Fruit fly (Drosophila melanogaster) whole organism: ENCODE measurements around the gene CG12020.

Experiments used
- CG8478 ChIP-seq: fragments of >200 bp; optimal IDR thresholded peaks from 2 replicates; lab custom pipeline; 2018; ENCODE audit warnings: inconsistent platforms
- Dll ChIP-seq: fragments of >200 bp; optimal IDR thresholded peaks from 2 replicates; lab custom pipeline; 2017
- EcR ChIP-seq, 2 experiments: fragments of >200 bp; optimal IDR thresholded peaks; 2 replicates each; lab custom pipeline; 2017; ENCODE audit warnings: missing biosample characterization in 2 of 2, missing genetic modification characterization in 2 of 2, missing genetic modification reagents in 2 of 2
- pan ChIP-seq: fragments of >200 bp; optimal IDR thresholded peaks from 2 replicates; lab custom pipeline; 2017
- psq ChIP-seq: fragments of >200 bp; optimal IDR thresholded peaks from 2 replicates; lab custom pipeline; 2017
- usp ChIP-seq: fragments of >200 bp; optimal IDR thresholded peaks from 2 replicates; lab custom pipeline; 2017; ENCODE audit warnings: missing biosample characterization, missing genetic modification characterization, mixed read lengths

The CG12020 gene

DNA sequence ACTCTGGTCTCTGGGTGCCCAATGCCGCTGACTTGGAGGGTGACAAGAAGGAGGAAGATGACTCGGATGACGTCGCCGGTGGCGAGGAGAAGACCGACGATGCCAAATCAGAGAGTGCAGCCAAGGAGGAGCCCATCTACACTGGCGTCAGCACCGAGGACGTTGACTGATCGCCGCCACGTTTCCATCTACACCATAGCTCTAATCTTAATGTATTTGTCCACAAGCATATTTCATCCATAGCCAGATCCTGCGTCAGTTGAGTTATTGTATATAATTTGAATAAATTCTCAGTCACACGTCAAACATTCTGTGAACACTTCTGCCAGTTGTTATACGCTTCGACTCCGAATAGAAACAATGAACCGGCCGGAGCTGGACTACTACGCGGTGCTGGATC is at the start of gene CG12020:
CG12020 (plus strand) TSS at position 301 of the 400 bp plus-strand sequence.
- TF ChIP-seq EcR (GFP tag; optimal IDR thresholded peaks at IDR 0.05; lab: Kevin White, UChicago): no peak
- no peak for TF ChIP-seq pan (lab: Kevin White, UChicago)
- no peak for TF ChIP-seq usp (GFP tag; lab: Kevin White, UChicago)
- no peak for TF ChIP-seq Dll (lab: Kevin White, UChicago)
- no peak for TF ChIP-seq CG8478 (lab: Kevin White, UChicago)
- no peak for TF ChIP-seq psq (lab: Kevin White, UChicago)

DNA sequence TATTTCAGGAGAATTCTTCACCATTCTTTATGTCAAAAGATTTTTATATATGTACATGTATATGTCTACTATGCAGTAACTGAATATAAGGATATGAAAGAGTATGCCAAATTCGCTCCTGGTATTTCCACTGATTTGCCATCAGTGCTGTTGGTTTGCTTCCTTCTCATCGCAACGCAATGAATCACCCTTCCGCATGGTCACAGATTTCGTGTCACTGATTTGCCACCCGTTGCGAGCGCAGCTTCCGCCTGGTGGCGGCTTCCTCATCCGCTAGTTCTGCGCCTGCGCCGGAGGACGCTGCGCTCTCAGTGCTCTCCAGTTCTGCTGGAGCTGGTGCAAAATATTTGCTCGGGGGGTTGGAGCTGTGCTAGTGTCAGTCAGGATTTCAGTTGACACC is 48.9 kb upstream of the CG12020 start:
- no peak for TF ChIP-seq EcR (GFP tag; optimal IDR thresholded peaks at IDR 0.05; lab: Kevin White, UChicago)
- TF ChIP-seq pan (lab: Kevin White, UChicago): no peak
- TF ChIP-seq Dll (lab: Kevin White, UChicago): no peak

DNA sequence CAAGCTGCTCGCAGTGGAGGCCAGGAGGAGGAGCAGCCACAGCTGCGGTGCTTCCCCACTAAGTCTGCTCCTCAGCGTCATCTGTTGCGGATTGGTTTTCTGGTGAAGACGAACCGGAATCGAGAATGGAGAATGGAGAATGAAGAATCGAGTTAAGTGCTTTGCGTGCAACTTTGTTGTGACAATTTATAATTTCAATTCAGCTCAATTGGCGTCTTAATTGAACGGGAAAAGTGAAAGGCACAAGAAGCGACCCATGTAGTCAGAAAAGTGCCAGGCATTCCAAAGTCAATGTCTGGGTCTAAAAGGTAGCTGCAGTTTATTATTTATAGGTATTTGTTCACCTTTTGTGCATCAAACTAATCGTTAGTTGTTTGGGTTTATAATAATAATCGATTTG is 42.8 kb upstream of the CG12020 start:
- TF ChIP-seq psq (lab: Kevin White, UChicago) (no peak), CG8478 (lab: Kevin White, UChicago) (no peak), usp (GFP tag; lab: Kevin White, UChicago) (no peak), Dll (lab: Kevin White, UChicago) (no peak), pan (lab: Kevin White, UChicago) (no peak), EcR (GFP tag; optimal IDR thresholded peaks at IDR 0.05; lab: Kevin White, UChicago) (no peak)

DNA sequence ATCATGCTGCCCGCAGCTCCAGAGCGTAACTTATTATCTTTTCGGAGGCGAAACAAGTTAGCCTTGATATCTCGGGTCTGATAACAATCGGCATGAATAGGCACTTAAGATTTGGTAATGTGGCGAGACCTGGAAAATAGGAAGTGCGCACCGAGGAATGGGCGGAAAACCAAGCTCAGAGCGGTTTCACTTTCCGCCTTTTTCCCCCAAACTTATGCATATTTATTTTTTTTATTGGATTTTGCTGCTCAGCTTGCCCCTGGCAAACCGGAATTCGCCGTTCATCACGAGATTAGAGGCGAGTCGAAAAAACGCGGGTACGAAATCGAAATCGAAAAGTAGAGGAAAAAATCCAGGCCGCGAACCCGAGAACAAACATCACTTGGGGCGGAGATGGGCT is 42.2 kb upstream of the CG12020 start:
- no peak for TF ChIP-seq psq (lab: Kevin White, UChicago)
- no peak for TF ChIP-seq EcR (GFP tag; optimal IDR thresholded peaks at IDR 0.05; lab: Kevin White, UChicago)
- no peak for TF ChIP-seq CG8478 (lab: Kevin White, UChicago)
- TF ChIP-seq pan (lab: Kevin White, UChicago): no peak
- no peak for TF ChIP-seq Dll (lab: Kevin White, UChicago)
- TF ChIP-seq usp (GFP tag; lab: Kevin White, UChicago): no peak

DNA sequence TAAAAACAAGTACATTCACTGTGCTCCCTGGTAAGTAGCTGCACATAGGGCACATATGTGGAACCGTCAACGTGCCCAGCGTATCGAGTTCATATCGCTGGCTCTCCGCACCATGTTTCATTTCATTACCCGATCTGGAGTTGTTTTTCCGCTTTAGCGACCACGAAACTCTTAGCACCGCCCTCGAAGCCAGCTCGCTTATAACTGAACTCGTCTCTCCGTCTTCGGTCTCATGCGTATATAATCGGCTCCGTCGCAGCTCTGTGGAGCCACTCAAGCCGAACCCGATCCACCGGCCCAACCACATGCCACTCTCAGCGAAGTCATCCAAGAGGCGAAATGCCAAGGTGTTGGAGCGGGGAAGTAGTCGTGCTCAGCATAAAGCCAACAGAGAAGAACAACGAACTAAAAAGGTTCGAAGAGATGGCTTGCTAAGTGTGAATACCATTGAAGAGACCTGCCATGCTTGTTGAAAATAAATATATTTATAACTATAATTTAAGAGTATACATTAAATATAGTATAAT is 41.6 kb upstream of the CG12020 start, which contains the start of gene Cht2:
Cht2 (minus strand) TSS at position 477 of the 527 bp plus-strand sequence.
- TF ChIP-seq pan (lab: Kevin White, UChicago): no peak
- peak; percentile 63 for TF ChIP-seq Dll (lab: Kevin White, UChicago)

DNA sequence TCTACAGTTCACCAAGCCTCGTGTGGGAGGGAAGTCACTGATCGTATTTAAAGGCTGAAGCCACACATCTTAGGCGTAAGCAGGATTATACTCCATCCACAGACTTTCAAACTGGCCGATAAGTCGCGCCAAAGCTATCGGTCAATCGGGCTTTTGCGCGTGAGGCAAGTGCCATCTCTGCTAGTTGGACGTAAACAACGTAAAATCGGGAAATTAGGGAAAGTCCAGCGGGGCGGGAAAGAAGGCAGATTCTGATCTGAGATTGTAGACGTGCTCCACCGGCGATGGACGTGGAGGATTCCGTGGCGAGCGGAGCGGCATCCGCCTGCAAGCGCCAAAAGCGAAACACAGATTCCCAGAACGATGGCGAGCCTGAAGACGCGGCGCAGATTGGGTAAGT is 41.0 kb upstream of the CG12020 start, which contains the start of gene CG8001:
CG8001 (plus strand) TSS at position 17 of the 400 bp plus-strand sequence.
- TF ChIP-seq usp (GFP tag; lab: Kevin White, UChicago) (no peak), Dll (lab: Kevin White, UChicago) (no peak), pan (lab: Kevin White, UChicago) (no peak), CG8478 (lab: Kevin White, UChicago) (no peak), psq (lab: Kevin White, UChicago) (no peak), EcR (GFP tag; optimal IDR thresholded peaks at IDR 0.05; lab: Kevin White, UChicago) (no peak)

DNA sequence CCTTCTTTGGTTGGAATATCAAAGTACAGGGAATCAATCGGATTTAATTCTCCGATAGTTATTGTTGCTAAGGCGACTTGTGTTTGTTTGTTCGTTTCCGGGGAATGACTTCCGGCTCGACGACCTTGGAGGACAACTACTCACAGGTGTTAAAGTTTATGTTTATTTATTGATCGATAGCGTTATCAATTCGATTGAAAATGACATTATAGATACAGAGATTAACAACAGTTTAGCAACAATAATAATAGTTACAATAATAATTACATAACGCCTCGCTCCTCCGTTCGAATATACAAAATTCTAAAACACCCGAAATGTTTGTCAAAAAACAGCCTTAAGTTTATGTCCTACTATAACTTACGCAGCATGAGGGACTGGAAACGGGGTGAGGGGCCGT is 25.4 kb upstream of the CG12020 start, which contains the start of gene Dhc62B:
Dhc62B (minus strand) TSS at position 101 of the 400 bp plus-strand sequence.
- no peak for TF ChIP-seq pan (lab: Kevin White, UChicago)
- no peak for TF ChIP-seq CG8478 (lab: Kevin White, UChicago)
- TF ChIP-seq psq (lab: Kevin White, UChicago): no peak
- no peak for TF ChIP-seq Dll (lab: Kevin White, UChicago)
- no peak for TF ChIP-seq usp (GFP tag; lab: Kevin White, UChicago)
- no peak for TF ChIP-seq EcR (GFP tag; optimal IDR thresholded peaks at IDR 0.05; lab: Kevin White, UChicago)

- TF ChIP-seq pan (lab: Kevin White, UChicago) (no peak), psq (lab: Kevin White, UChicago) (no peak), Dll (lab: Kevin White, UChicago) (no peak), usp (GFP tag; lab: Kevin White, UChicago) (no peak), CG8478 (lab: Kevin White, UChicago) (no peak), EcR (GFP tag; optimal IDR thresholded peaks at IDR 0.05; lab: Kevin White, UChicago) (no peak)
Measured at dm6 chr3L:1772593-1772992, 24.5 kb upstream of the CG12020 start.

dm6 chr3L:1774713-1775648 is 22.1 kb upstream of the CG12020 start, which contains the start of the genes CG13933 and PolD2:
CG13933 (minus strand) TSS chr3L:1775147.
PolD2 (plus strand) TSS chr3L:1775633.
- TF ChIP-seq pan (lab: Kevin White, UChicago): no peak
- TF ChIP-seq CG8478 (lab: Kevin White, UChicago): no peak
- no peak for TF ChIP-seq psq (lab: Kevin White, UChicago)
- TF ChIP-seq usp (GFP tag; lab: Kevin White, UChicago): no peak
- TF ChIP-seq Dll (lab: Kevin White, UChicago): no peak
- no peak for TF ChIP-seq EcR (GFP tag; optimal IDR thresholded peaks at IDR 0.05; lab: Kevin White, UChicago)

DNA sequence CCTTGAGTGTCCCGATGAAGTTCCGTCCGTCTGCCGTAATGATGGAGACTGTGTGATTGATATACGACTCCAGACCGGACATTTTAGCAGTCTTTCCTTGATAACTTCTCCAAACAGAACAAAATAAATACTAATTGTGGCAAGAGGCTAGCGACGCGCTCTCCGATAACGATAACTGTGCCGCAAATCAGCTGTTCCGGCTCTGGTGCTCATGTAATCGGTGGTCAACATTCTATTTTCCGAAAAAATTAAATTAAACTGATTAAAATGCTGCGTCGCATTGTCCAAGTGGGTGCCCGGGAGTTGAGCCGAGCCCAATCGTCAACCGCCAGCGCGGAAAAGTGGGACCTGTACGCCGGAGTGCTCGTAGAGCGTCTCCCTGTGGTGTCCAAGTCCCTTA is 19.9 kb upstream of the CG12020 start, which contains the start of the genes CG2021 and mRpL46:
CG2021 (minus strand) TSS at position 163 of the 400 bp plus-strand sequence.
mRpL46 (plus strand) TSS at position 191 of the 400 bp plus-strand sequence.
- TF ChIP-seq CG8478 (lab: Kevin White, UChicago) (no peak), usp (GFP tag; lab: Kevin White, UChicago) (no peak), psq (lab: Kevin White, UChicago) (no peak), pan (lab: Kevin White, UChicago) (no peak), Dll (lab: Kevin White, UChicago) (no peak), EcR (GFP tag; optimal IDR thresholded peaks at IDR 0.05; lab: Kevin White, UChicago) (no peak)

DNA sequence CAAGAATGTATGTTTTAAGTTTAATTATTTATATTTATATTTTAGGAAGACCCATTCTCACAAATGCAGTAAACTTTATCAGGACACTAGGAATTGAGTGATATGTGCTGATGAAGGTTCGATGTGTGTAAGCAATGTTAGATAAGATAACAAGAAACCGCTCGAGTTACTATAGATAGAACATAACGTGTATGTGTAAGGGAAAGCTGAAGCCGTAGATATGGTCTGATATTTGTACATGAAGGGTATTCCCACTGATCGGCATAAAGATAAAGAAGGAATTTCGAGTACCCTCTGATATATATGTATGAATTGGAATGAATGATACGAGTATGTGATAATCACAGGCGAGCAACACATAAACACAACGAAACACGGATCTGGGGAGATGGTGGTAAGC is 13.0 kb upstream of the CG12020 start:
- no peak for TF ChIP-seq Dll (lab: Kevin White, UChicago)
